Fruit fly (Drosophila melanogaster): ENCODE measurements around the gene CG14075.

CG14075 gene

DNA sequence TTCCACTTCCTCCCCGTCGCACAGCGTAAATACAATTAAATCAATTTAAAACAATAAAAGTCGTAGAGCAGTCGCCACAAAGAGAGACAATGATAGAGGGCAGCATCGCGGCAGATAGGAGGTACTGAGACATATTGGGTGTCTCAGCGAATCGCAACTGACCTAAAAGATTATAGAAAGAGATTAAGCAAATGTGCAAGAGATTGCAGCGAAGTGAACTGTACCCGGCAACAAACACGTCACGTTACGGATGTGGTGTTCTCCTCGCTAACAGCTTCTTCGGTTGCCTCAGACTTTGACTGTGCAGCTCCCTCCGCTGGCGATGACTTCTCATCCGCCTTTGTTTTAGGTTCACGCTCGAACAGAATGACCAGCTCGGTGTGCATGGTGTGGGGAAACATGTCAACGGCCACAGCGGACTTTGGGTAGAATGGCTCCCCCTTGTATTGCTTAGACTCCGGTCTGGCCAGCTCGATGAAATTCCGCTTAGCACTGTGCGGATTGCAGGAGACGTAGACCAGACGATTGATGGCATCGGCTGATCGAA lies 13.6 kb downstream of the CG14075 start:
- TF ChIP-seq CG13204 (GFP tag; optimal IDR thresholded peaks at IDR 0.05) (no peak), CG4496 (GFP tag; IDR thresholded peaks at IDR 0.05) (peak; percentile 37; the same call in 1 of the 3 replicates), Ets98B (GFP tag; IDR thresholded peaks at IDR 0.05) (peak; percentile 19; the same call in 1 of the 2 replicates), Snoo (tag; optimal IDR thresholded peaks at IDR 0.05) (no peak), EcR (GFP tag; optimal IDR thresholded peaks at IDR 0.05) (peak; percentile 14)

DNA sequence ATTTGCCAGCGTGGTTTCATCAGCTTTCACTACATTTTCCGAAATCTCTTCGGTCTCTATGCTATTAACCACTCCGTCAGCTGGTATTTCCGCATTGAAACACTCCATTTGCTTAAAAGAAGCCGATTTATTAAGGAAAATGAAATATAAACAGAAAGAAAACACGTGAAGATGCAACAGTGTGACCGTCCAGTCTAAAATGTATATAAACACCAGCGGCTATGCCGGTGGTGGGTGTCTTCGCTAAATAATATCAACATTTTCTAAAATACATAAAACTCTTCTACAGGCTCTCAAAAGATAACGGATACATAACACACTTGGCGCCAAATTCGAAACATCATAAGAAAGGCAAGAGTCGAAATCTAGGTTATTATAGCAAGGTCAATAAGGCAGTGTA lies 15.7 kb downstream of the CG14075 start, which contains the start of gene CG3808:
TSS of gene CG3808 (minus strand) at position 196 of the 400 bp plus-strand sequence.
- TF ChIP-seq CG10348 (GFP tag; IDR thresholded peaks at IDR 0.05) (no peak), rn (GFP tag; IDR thresholded peaks at IDR 0.05) (no peak), CG8159 (tag; optimal IDR thresholded peaks at IDR 0.05) (no peak), CG13204 (GFP tag; optimal IDR thresholded peaks at IDR 0.05) (no peak), fd96Ca (GFP tag; IDR thresholded peaks at IDR 0.05) (no peak)

DNA sequence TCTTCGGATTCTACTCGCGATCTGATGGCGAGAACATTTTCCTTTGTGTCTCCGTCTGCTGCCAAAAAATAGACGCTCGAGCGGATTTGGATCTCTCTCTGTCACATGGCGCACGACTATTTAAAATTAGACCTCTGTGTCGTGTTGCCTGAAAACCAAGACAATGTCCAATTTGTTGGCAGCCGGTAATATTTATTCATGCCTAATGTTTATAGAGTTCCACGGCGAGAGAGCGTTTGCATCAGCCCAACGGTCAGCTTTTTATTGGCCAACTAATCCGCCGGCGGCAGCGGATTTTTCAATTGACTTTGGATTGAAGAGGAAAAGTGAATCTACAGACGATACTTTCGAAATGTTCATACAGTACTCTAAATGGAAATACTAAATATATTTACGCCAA lies 18.5 kb downstream of the CG14075 start, which contains the start of gene SmydA-2:
TSS of gene SmydA-2 (minus strand) at position 33 of the 400 bp plus-strand sequence.
- TF ChIP-seq CG8301 (tag; optimal IDR thresholded peaks at IDR 0.05) (no peak), CG13204 (GFP tag; optimal IDR thresholded peaks at IDR 0.05) (no peak), CG12605 (GFP tag; IDR thresholded peaks at IDR 0.05) (no peak), gl (tag; optimal IDR thresholded peaks at IDR 0.05) (no peak), Pif1A (GFP tag; optimal IDR thresholded peaks at IDR 0.05) (no peak), CG34367 (tag; optimal IDR thresholded peaks at IDR 0.05) (no peak), D1 (tag; optimal IDR thresholded peaks at IDR 0.05) (no peak), rn (GFP tag; IDR thresholded peaks at IDR 0.05) (no peak), Pif1B (GFP tag; optimal IDR thresholded peaks at IDR 0.05) (no peak), CG15710 (tag; optimal IDR thresholded peaks at IDR 0.05) (no peak), EcR (GFP tag; optimal IDR thresholded peaks at IDR 0.05) (no peak), Snoo (tag; optimal IDR thresholded peaks at IDR 0.05) (no peak), CG4496 (GFP tag; IDR thresholded peaks at IDR 0.05) (no peak), fd96Ca (GFP tag; IDR thresholded peaks at IDR 0.05) (no peak), CG14655 (GFP tag; optimal IDR thresholded peaks at IDR 0.05) (no peak), CG10348 (GFP tag; IDR thresholded peaks at IDR 0.05) (no peak), CG32121 (GFP tag; IDR thresholded peaks at IDR 0.05) (no peak), CG17806 (tag; optimal IDR thresholded peaks at IDR 0.05) (no peak), Ets98B (GFP tag; IDR thresholded peaks at IDR 0.05) (no peak)

DNA sequence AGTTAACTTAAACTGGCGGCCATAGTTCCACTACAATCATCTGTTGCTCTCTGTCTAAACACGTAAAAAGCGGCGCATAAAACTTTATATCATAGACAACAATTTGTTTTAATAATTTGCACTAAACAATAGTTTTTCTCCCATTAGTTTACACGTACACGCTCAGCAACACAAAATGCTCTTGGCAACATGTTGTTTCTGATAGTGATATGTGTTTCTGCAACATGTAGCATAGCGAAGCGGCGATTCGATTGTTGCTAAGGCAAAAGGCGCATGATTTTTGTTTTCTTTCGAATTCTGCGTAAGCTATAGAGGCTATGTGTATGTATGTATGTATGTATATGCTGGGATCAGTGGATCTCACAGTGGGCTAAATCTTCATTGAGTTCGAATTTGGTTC lies 19.4 kb downstream of the CG14075 start:
- no peak for TF ChIP-seq CG4496 (GFP tag; IDR thresholded peaks at IDR 0.05)
- no peak for TF ChIP-seq CG8301 (tag; optimal IDR thresholded peaks at IDR 0.05)
- no peak for TF ChIP-seq Pif1A (GFP tag; optimal IDR thresholded peaks at IDR 0.05)
- no peak for TF ChIP-seq CG34367 (tag; optimal IDR thresholded peaks at IDR 0.05)
- no peak for TF ChIP-seq CG32121 (GFP tag; IDR thresholded peaks at IDR 0.05)
- TF ChIP-seq Pif1B (GFP tag; optimal IDR thresholded peaks at IDR 0.05), result no peak
- no peak for TF ChIP-seq CG9948 (tag; optimal IDR thresholded peaks at IDR 0.05)
- no peak for TF ChIP-seq gl (tag; optimal IDR thresholded peaks at IDR 0.05)
- no peak for TF ChIP-seq EcR (GFP tag; optimal IDR thresholded peaks at IDR 0.05)
- no peak for TF ChIP-seq CG12605 (GFP tag; IDR thresholded peaks at IDR 0.05)
- no peak for TF ChIP-seq CG15710 (tag; optimal IDR thresholded peaks at IDR 0.05)
- TF ChIP-seq CG8159 (tag; optimal IDR thresholded peaks at IDR 0.05), result no peak
- TF ChIP-seq Ets98B (GFP tag; IDR thresholded peaks at IDR 0.05), result no peak
- TF ChIP-seq CG17806 (tag; optimal IDR thresholded peaks at IDR 0.05), result no peak
- no peak for TF ChIP-seq CG14655 (GFP tag; optimal IDR thresholded peaks at IDR 0.05)
- no peak for TF ChIP-seq Snoo (tag; optimal IDR thresholded peaks at IDR 0.05)
- no peak for TF ChIP-seq fd96Ca (GFP tag; IDR thresholded peaks at IDR 0.05)
- no peak for TF ChIP-seq D1 (tag; optimal IDR thresholded peaks at IDR 0.05)
- TF ChIP-seq CG10348 (GFP tag; IDR thresholded peaks at IDR 0.05), result no peak

DNA sequence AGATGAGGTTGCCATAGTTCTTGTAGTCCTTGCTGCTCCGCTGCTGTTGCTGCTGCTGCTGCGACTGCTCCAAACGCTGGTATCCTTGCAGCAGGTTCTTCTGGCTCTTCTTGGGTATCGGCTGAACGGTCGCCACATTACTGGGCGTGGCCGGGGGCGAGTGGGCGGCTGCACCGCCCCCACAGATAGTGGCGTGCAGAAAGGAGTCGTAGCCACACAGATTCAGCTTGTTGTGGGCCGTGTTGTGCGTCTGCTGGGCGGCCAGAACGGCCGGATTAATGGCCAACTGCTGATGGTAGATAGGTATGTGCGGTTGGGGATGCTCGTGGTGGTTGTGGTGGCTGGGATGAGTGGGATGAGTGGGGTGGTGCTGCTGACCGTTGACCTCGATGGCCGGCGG lies 20.6 kb downstream of the CG14075 start:
- no peak for TF ChIP-seq CG8301 (tag; optimal IDR thresholded peaks at IDR 0.05)
- no peak for TF ChIP-seq Ets98B (GFP tag; IDR thresholded peaks at IDR 0.05)
- TF ChIP-seq fd96Ca (GFP tag; IDR thresholded peaks at IDR 0.05), result no peak
- TF ChIP-seq D1 (tag; optimal IDR thresholded peaks at IDR 0.05), result no peak
- TF ChIP-seq CG17806 (tag; optimal IDR thresholded peaks at IDR 0.05), result no peak
- TF ChIP-seq Snoo (tag; optimal IDR thresholded peaks at IDR 0.05), result no peak
- no peak for TF ChIP-seq CG10348 (GFP tag; IDR thresholded peaks at IDR 0.05)
- TF ChIP-seq CG8159 (tag; optimal IDR thresholded peaks at IDR 0.05), result no peak
- TF ChIP-seq EcR (GFP tag; optimal IDR thresholded peaks at IDR 0.05), result no peak
- TF ChIP-seq CG12605 (GFP tag; IDR thresholded peaks at IDR 0.05), result no peak
- TF ChIP-seq CG32121 (GFP tag; IDR thresholded peaks at IDR 0.05), result no peak
- no peak for TF ChIP-seq gl (tag; optimal IDR thresholded peaks at IDR 0.05)
- no peak for TF ChIP-seq CG4496 (GFP tag; IDR thresholded peaks at IDR 0.05)
- no peak for TF ChIP-seq CG9948 (tag; optimal IDR thresholded peaks at IDR 0.05)
- no peak for TF ChIP-seq CG15710 (tag; optimal IDR thresholded peaks at IDR 0.05)
- TF ChIP-seq Pif1B (GFP tag; optimal IDR thresholded peaks at IDR 0.05), result no peak
- no peak for TF ChIP-seq CG34367 (tag; optimal IDR thresholded peaks at IDR 0.05)
- TF ChIP-seq CG13204 (GFP tag; optimal IDR thresholded peaks at IDR 0.05), result no peak

DNA sequence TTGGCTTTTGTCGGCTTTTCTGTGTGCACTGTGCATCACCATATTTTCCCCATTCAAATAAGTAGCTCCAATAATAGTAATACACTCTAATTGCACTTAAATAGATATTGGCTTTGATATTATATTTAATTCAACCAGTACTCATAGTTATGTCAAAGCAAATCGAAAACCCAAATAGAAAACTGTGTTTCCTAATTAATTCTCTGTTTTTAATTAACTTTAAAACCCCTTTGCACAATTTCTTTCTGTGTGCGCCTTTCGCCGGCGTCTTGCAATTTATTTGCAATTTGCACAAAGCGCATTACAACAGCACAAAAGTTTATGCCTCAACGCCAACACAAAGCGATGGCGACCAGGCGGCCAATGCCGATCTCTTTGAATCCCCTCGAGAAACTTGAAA lies 26.4 kb downstream of the CG14075 start:
- no peak for TF ChIP-seq D1 (tag; optimal IDR thresholded peaks at IDR 0.05)
- no peak; the same call in 1 of the 2 replicates for TF ChIP-seq CG32121 (GFP tag; IDR thresholded peaks at IDR 0.05)
- TF ChIP-seq EcR (GFP tag; optimal IDR thresholded peaks at IDR 0.05), result no peak
- no peak for TF ChIP-seq CG9948 (tag; optimal IDR thresholded peaks at IDR 0.05)
- TF ChIP-seq CG14655 (GFP tag; optimal IDR thresholded peaks at IDR 0.05), result peak; percentile 47
- TF ChIP-seq CG17806 (tag; optimal IDR thresholded peaks at IDR 0.05), result peak; percentile 13
- no peak for TF ChIP-seq fd96Ca (GFP tag; IDR thresholded peaks at IDR 0.05)
- no peak for TF ChIP-seq gl (tag; optimal IDR thresholded peaks at IDR 0.05)
- peak; percentile 46 for TF ChIP-seq Pif1A (GFP tag; optimal IDR thresholded peaks at IDR 0.05)
- TF ChIP-seq CG15710 (tag; optimal IDR thresholded peaks at IDR 0.05), result peak; percentile 4
- peak; percentile 40 for TF ChIP-seq CG8159 (tag; optimal IDR thresholded peaks at IDR 0.05)
- no peak for TF ChIP-seq Snoo (tag; optimal IDR thresholded peaks at IDR 0.05)
- TF ChIP-seq CG8301 (tag; optimal IDR thresholded peaks at IDR 0.05), result peak; percentile 54
- TF ChIP-seq Pif1B (GFP tag; optimal IDR thresholded peaks at IDR 0.05), result peak; percentile 9
- peak; percentile 58; the same call in 2 of the 3 replicates for TF ChIP-seq CG4496 (GFP tag; IDR thresholded peaks at IDR 0.05)
- TF ChIP-seq rn (GFP tag; IDR thresholded peaks at IDR 0.05), result no peak
- TF ChIP-seq Ets98B (GFP tag; IDR thresholded peaks at IDR 0.05), result peak; percentile 73
- no peak for TF ChIP-seq CG34367 (tag; optimal IDR thresholded peaks at IDR 0.05)
- TF ChIP-seq CG13204 (GFP tag; optimal IDR thresholded peaks at IDR 0.05), result no peak
- no peak for TF ChIP-seq CG10348 (GFP tag; IDR thresholded peaks at IDR 0.05)
- no peak for TF ChIP-seq CG12605 (GFP tag; IDR thresholded peaks at IDR 0.05)

Measured in whole organism, pupa.